Fruit fly (Drosophila melanogaster): Measurements from ENCODE around the gene CG31457.

- TF ChIP-seq CG17568 (GFP tag; optimal IDR thresholded peaks at IDR 0.05) (peak; percentile 44), Taf1 (GFP tag; IDR thresholded peaks at IDR 0.05) (no peak; the same call in 1 of the 2 replicates), Dip3 (GFP tag; optimal IDR thresholded peaks at IDR 0.05) (peak; percentile 42), dan (GFP tag; IDR thresholded peaks at IDR 0.05) (no peak), CG2678 (tag; optimal IDR thresholded peaks at IDR 0.05) (peak; percentile 59), CG18599 (GFP tag; optimal IDR thresholded peaks at IDR 0.05) (peak; percentile 80), CG7987 (GFP tag; optimal IDR thresholded peaks at IDR 0.05) (peak; percentile 79)
Measured at dm6 chr3R:23176445-23177087, 48.8 kb upstream of the CG31457 start.
